Fruit fly (Drosophila melanogaster) whole organism, embryonic: ENCODE data around the gene CG2617.

Experiments
- Atf-2 ChIP-seq: fragments of 200-800 bp; sonication (Bioruptor generic); optimal IDR thresholded peaks from 2 replicates; lab custom pipeline; 2016; ENCODE audit warnings: missing biosample characterization, missing genetic modification characterization
- BEAF-32 ChIP-seq: fragments of 200-800 bp; sonication (Bioruptor generic); optimal IDR thresholded peaks from 3 replicates; lab custom pipeline; 2017; ENCODE audit warnings: missing biosample characterization, missing genetic modification characterization, mild to moderate bottlenecking, moderate library complexity, missing genetic modification reagents
- BtbVII ChIP-seq: fragments of 200-800 bp; sonication (Bioruptor generic); optimal IDR thresholded peaks from 3 replicates; lab custom pipeline; 2017; ENCODE audit warnings: missing biosample characterization, mild to moderate bottlenecking, missing genetic modification characterization
- CG10147 ChIP-seq: fragments of 200-800 bp; sonication (Bioruptor generic); optimal IDR thresholded peaks from 2 replicates; lab custom pipeline; 2019; ENCODE audit warnings: missing biosample characterization, mild to moderate bottlenecking, missing genetic modification characterization, moderate library complexity
- CG10321 ChIP-seq: fragments of 200-800 bp; sonication (Bioruptor generic); IDR thresholded peaks from 2 replicates; pipeline ENCODE4 v1.3.6; 2022; ENCODE audit warnings: missing biosample characterization, missing genetic modification characterization
- CG11093 ChIP-seq: fragments of 200-800 bp; sonication (Bioruptor generic); IDR thresholded peaks from 3 replicates; pipeline ENCODE4 v1.3.6; 2022; ENCODE audit warnings: missing biosample characterization, missing genetic modification characterization
- CG14050 ChIP-seq: fragments of 200-800 bp; sonication (Bioruptor generic); IDR thresholded peaks from 3 replicates; pipeline ENCODE4 v1.3.6; 2022; ENCODE audit warnings: missing biosample characterization, missing genetic modification characterization
- CG15514 ChIP-seq: fragments of 200-800 bp; sonication (Bioruptor generic); optimal IDR thresholded peaks from 3 replicates; lab custom pipeline; 2017; ENCODE audit warnings: missing biosample characterization, missing genetic modification characterization, mild to moderate bottlenecking, moderate library complexity, missing genetic modification reagents
- CG16815 ChIP-seq: fragments of 200-800 bp; sonication (Bioruptor generic); optimal IDR thresholded peaks from 3 replicates; lab custom pipeline; 2017; ENCODE audit warnings: missing biosample characterization, mild to moderate bottlenecking, missing genetic modification characterization
- CG2199 ChIP-seq: fragments of 200-800 bp; sonication (Bioruptor generic); IDR thresholded peaks from 3 replicates; pipeline ENCODE4 v1.3.6; 2022; ENCODE audit warnings: missing biosample characterization, missing genetic modification characterization
- CG30020 ChIP-seq: fragments of 200-800 bp; optimal IDR thresholded peaks from 2 replicates; lab custom pipeline; 2019; ENCODE audit warnings: missing biosample characterization, mild to moderate bottlenecking, missing genetic modification characterization, moderate library complexity
- CG42726 ChIP-seq: fragments of 200-800 bp; sonication (Bioruptor generic); IDR thresholded peaks from 2 replicates; pipeline ENCODE4 v1.3.6; 2022; ENCODE audit warnings: missing biosample characterization, missing genetic modification characterization; ENCODE audit not compliant: partially characterized antibody
- CG4617 ChIP-seq: fragments of 200-800 bp; sonication (Bioruptor generic); optimal IDR thresholded peaks from 3 replicates; lab custom pipeline; 2016; ENCODE audit warnings: missing biosample characterization, missing genetic modification characterization, borderline replicate concordance
- CG5245 ChIP-seq: fragments of 200-800 bp; sonication (Bioruptor generic); optimal IDR thresholded peaks from 3 replicates; lab custom pipeline; 2016; ENCODE audit warnings: missing biosample characterization, missing genetic modification characterization
- CG6272 ChIP-seq: fragments of 200-800 bp; sonication (Bioruptor generic); IDR thresholded peaks from 2 replicates; pipeline ENCODE4 v1.3.6; 2022; ENCODE audit warnings: missing biosample characterization, missing genetic modification characterization
- CG7357 ChIP-seq: fragments of 200-800 bp; sonication (Bioruptor generic); IDR thresholded peaks from 3 replicates; pipeline ENCODE4 v1.3.6; 2022; ENCODE audit warnings: missing biosample characterization, missing genetic modification characterization
- CG8765 ChIP-seq: fragments of 200-800 bp; sonication (Bioruptor generic); IDR thresholded peaks from 2 replicates; pipeline ENCODE4 v1.3.6; 2022; ENCODE audit warnings: missing biosample characterization, missing genetic modification characterization
- CG8924 ChIP-seq: fragments of 200-800 bp; optimal IDR thresholded peaks from 3 replicates; lab custom pipeline; 2019; ENCODE audit warnings: missing biosample characterization, mild to moderate bottlenecking, missing genetic modification characterization, moderate library complexity
- CoRest ChIP-seq: fragments of 200-800 bp; sonication (Bioruptor generic); optimal IDR thresholded peaks from 3 replicates; lab custom pipeline; 2018; ENCODE audit warnings: missing biosample characterization, mild to moderate bottlenecking, missing genetic modification characterization, moderate library complexity
- Dll ChIP-seq: fragments of 200-800 bp; sonication (Bioruptor generic); IDR thresholded peaks from 4 replicates; pipeline ENCODE4 v1.3.6; 2022; ENCODE audit warnings: missing biosample characterization, missing genetic modification characterization; ENCODE audit not compliant: partially characterized antibody
- Doc3 ChIP-seq: fragments of 200-800 bp; sonication (Bioruptor generic); IDR thresholded peaks from 3 replicates; pipeline ENCODE4 v1.3.6; 2022; ENCODE audit warnings: missing biosample characterization, missing genetic modification characterization; ENCODE audit not compliant: partially characterized antibody
- Dp ChIP-seq: fragments of 200-800 bp; sonication (Bioruptor generic); optimal IDR thresholded peaks from 2 replicates; lab custom pipeline; 2018; ENCODE audit warnings: missing biosample characterization, mild to moderate bottlenecking, missing genetic modification characterization, moderate library complexity
- Drgx ChIP-seq: fragments of 200-800 bp; sonication (Bioruptor generic); IDR thresholded peaks from 2 replicates; pipeline ENCODE4 v1.3.6; 2022; ENCODE audit warnings: missing biosample characterization, missing genetic modification characterization
- Lpt ChIP-seq: fragments of >200 bp; optimal IDR thresholded peaks from 2 replicates; lab custom pipeline; 2018; ENCODE audit warnings: missing biosample characterization, missing genetic modification characterization
- MBD-R2 ChIP-seq: fragments of 200-800 bp; sonication (Bioruptor generic); IDR thresholded peaks from 2 replicates; pipeline ENCODE4 v1.3.6; 2022; ENCODE audit warnings: missing biosample characterization, missing genetic modification characterization
- MTF-1 ChIP-seq: fragments of 200-800 bp; sonication (Bioruptor generic); optimal IDR thresholded peaks from 2 replicates; lab custom pipeline; 2018; ENCODE audit warnings: missing biosample characterization, mild to moderate bottlenecking, missing genetic modification characterization, borderline replicate concordance
- Mad ChIP-seq: fragments of 200-800 bp; sonication (Bioruptor generic); optimal IDR thresholded peaks from 2 replicates; lab custom pipeline; 2016; ENCODE audit warnings: missing biosample characterization, missing genetic modification characterization
- NC2β ChIP-seq: fragments of 200-800 bp; sonication (Bioruptor generic); optimal IDR thresholded peaks from 2 replicates; lab custom pipeline; 2016; ENCODE audit warnings: missing biosample characterization, missing genetic modification characterization
- Ptx1 ChIP-seq: fragments of 200-800 bp; sonication (Bioruptor generic); IDR thresholded peaks from 2 replicates; pipeline ENCODE4 v1.3.6; 2022; ENCODE audit warnings: missing biosample characterization, missing genetic modification characterization
- bbx ChIP-seq: fragments of 200-800 bp; sonication (Bioruptor generic); IDR thresholded peaks from 2 replicates; pipeline ENCODE4 v1.3.6; 2022; ENCODE audit warnings: missing biosample characterization, missing genetic modification characterization; ENCODE audit not compliant: partially characterized antibody
- chif ChIP-seq, 2 experiments: fragments of 200-800 bp; sonication (Bioruptor generic); optimal IDR thresholded peaks; 3 replicates each; lab custom pipeline; 2016; ENCODE audit warnings: missing biosample characterization in 2 of 2, missing genetic modification characterization in 2 of 2
- chn ChIP-seq: fragments of 200-800 bp; sonication (Bioruptor generic); optimal IDR thresholded peaks from 2 replicates; lab custom pipeline; 2016; ENCODE audit warnings: missing biosample characterization, missing genetic modification characterization
- dimm ChIP-seq: fragments of 200-800 bp; sonication (Bioruptor generic); IDR thresholded peaks from 2 replicates; pipeline ENCODE4 v1.3.6; 2022; ENCODE audit warnings: missing biosample characterization, missing genetic modification characterization
- esg ChIP-seq: fragments of 200-800 bp; sonication (Bioruptor generic); conservative IDR thresholded peaks from 2 replicates; pipeline ENCODE4 v1.3.6; 2022; ENCODE audit warnings: missing biosample characterization, missing genetic modification characterization
- ewg ChIP-seq: fragments of 200-800 bp; sonication (Bioruptor generic); optimal IDR thresholded peaks from 3 replicates; lab custom pipeline; 2017; ENCODE audit warnings: mild to moderate bottlenecking, missing biosample characterization, missing genetic modification reagents, missing genetic modification characterization
- gce ChIP-seq: fragments of 200-800 bp; sonication (Bioruptor generic); IDR thresholded peaks from 3 replicates; pipeline ENCODE4 v1.3.6; 2022; ENCODE audit warnings: missing biosample characterization, missing genetic modification characterization
- hb ChIP-seq: fragments of 200-800 bp; sonication (Bioruptor generic); IDR thresholded peaks from 3 replicates; pipeline ENCODE4 v1.3.6; 2022; ENCODE audit warnings: missing biosample characterization, missing genetic modification characterization; ENCODE audit not compliant: partially characterized antibody
- insv ChIP-seq, 2 experiments: fragments of 200-800 bp; sonication (Bioruptor generic); optimal IDR thresholded peaks; 3 replicates each; lab custom pipeline; 2016 to 2018; ENCODE audit warnings: missing biosample characterization in 2 of 2, missing genetic modification characterization in 2 of 2
- inv ChIP-seq: fragments of 200-800 bp; sonication (Bioruptor generic); IDR thresholded peaks from 2 replicates; pipeline ENCODE4 v1.3.6; 2022; ENCODE audit warnings: missing biosample characterization, missing genetic modification characterization; ENCODE audit not compliant: partially characterized antibody
- ken ChIP-seq: fragments of 200-800 bp; sonication (Bioruptor generic); IDR thresholded peaks from 3 replicates; pipeline ENCODE4 v1.3.6; 2022; ENCODE audit warnings: missing biosample characterization, missing genetic modification characterization
- mam ChIP-seq: fragments of 200-800 bp; sonication (Bioruptor generic); optimal IDR thresholded peaks from 3 replicates; lab custom pipeline; 2016; ENCODE audit warnings: missing biosample characterization, missing genetic modification characterization
- odd ChIP-seq: fragments of 200-800 bp; sonication (Bioruptor generic); optimal IDR thresholded peaks from 2 replicates; lab custom pipeline; 2017; ENCODE audit warnings: missing biosample characterization, mild to moderate bottlenecking, missing genetic modification characterization
- row ChIP-seq: fragments of 200-800 bp; sonication (Bioruptor generic); IDR thresholded peaks from 3 replicates; pipeline ENCODE4 v1.3.6; 2022; ENCODE audit warnings: missing biosample characterization, missing genetic modification characterization
- sd ChIP-seq: fragments of 200-800 bp; sonication (Bioruptor generic); optimal IDR thresholded peaks from 3 replicates; lab custom pipeline; 2018; ENCODE audit warnings: missing biosample characterization, mild to moderate bottlenecking, missing genetic modification characterization, moderate library complexity
- sim ChIP-seq: fragments of 200-800 bp; sonication (Bioruptor generic); IDR thresholded peaks from 2 replicates; pipeline ENCODE4 v1.3.6; 2022; ENCODE audit warnings: missing biosample characterization, missing genetic modification characterization
- stwl ChIP-seq: fragments of 200-800 bp; sonication (Bioruptor generic); optimal IDR thresholded peaks from 3 replicates; lab custom pipeline; 2018; ENCODE audit warnings: missing biosample characterization, mild to moderate bottlenecking, missing genetic modification characterization, moderate library complexity
- tgo ChIP-seq: fragments of 200-800 bp; sonication (Bioruptor generic); IDR thresholded peaks from 3 replicates; pipeline ENCODE4 v1.3.6; 2022; ENCODE audit warnings: missing biosample characterization, missing genetic modification characterization
- toy ChIP-seq: fragments of 200-800 bp; sonication (Bioruptor generic); IDR thresholded peaks from 2 replicates; pipeline ENCODE4 v1.3.6; 2022; ENCODE audit warnings: missing biosample characterization, missing genetic modification characterization
- unc-4 ChIP-seq: fragments of 200-800 bp; sonication (Bioruptor generic); IDR thresholded peaks from 2 replicates; pipeline ENCODE4 v1.3.6; 2022; ENCODE audit warnings: missing biosample characterization, missing genetic modification characterization; ENCODE audit not compliant: partially characterized antibody
- zfh1 ChIP-seq: fragments of 200-800 bp; sonication (Bioruptor generic); IDR thresholded peaks from 3 replicates; pipeline ENCODE4 v1.3.6; 2022; ENCODE audit warnings: missing biosample characterization, missing genetic modification characterization

The CG2617 gene

DNA sequence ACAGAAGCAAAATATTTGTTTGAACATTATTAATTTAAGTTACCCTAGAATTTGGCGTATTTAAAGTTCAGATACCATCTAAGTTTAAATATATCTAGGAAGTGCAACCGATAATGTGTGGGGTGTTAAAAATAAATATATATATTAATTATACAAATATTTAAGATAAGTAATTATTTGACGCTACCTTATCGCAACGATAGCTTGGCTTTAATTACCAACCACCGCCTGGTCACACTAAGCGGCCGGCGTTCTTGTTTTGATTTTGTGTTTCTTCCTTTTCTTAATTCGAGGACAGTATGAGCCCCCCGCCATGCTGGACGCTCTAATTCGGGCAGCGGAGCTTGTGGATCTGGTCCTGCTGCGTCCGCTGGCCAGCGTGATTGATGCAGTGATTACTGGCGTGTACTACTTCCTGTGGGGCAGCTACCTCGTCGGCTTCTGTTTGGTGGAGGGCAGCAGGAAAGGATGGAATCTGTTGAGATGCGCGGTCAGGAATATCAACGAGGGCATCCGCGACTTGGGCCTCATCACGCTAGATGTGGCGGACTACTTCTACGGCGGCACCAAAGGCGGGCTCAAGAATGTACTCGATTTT lies at the start of gene CG2617:
Gene CG2617 (plus strand): TSS at position 233 of the 598 bp plus-strand sequence.
- no peak for TF ChIP-seq CG15514 (GFP tag; lab: Kevin White, UChicago)
- TF ChIP-seq MBD-R2 (GFP tag; lab: Robert Waterston, UW): peak; percentile 52
- no peak for TF ChIP-seq hb (GFP tag; lab: Robert Waterston, UW)
- peak; percentile 44 for TF ChIP-seq Dp (GFP tag; lab: Kevin White, UChicago)
- no peak for TF ChIP-seq CG8765
- TF ChIP-seq CG10321 (GFP tag; lab: Robert Waterston, UW): no peak
- no peak for TF ChIP-seq row
- no peak for TF ChIP-seq CG42726 (GFP tag; lab: Robert Waterston, UW)
- no peak for TF ChIP-seq CG5245 (GFP tag; lab: Kevin White, UChicago)
- TF ChIP-seq CG14050 (GFP tag; lab: Robert Waterston, UW): no peak
- no peak for TF ChIP-seq sd
- TF ChIP-seq NC2β: no peak
- no peak for TF ChIP-seq CG2199
- 0 out of 2 replicates have a peak, but pooled peaks have one; percentile 2 for TF ChIP-seq esg (GFP tag; lab: Robert Waterston, UW)
- no peak for TF ChIP-seq Drgx (GFP tag; lab: Robert Waterston, UW)
- no peak for TF ChIP-seq CG6272
- TF ChIP-seq unc-4 (GFP tag; lab: Robert Waterston, UW): peak; percentile 44
- TF ChIP-seq CG30020 (tag; lab: Kevin White, UChicago): peak; percentile 66
- TF ChIP-seq CG10147 (GFP tag; lab: Kevin White, UChicago): no peak
- TF ChIP-seq inv: no peak
- peak; percentile 54 for TF ChIP-seq BEAF-32 (GFP tag; lab: Kevin White, UChicago)
- TF ChIP-seq tgo: 0 out of 3 replicates have a peak, but pooled peaks have one; percentile 8
- TF ChIP-seq insv (GFP tag; optimal IDR thresholded peaks at IDR 0.05; lab: Kevin White, UChicago): no peak
- TF ChIP-seq BtbVII (GFP tag; lab: Kevin White, UChicago): no peak
- no peak for TF ChIP-seq zfh1 (GFP tag; lab: Robert Waterston, UW)
- peak; percentile 21; the same call in 1 of the 2 replicates for TF ChIP-seq bbx (GFP tag; lab: Robert Waterston, UW)
- TF ChIP-seq sim (GFP tag; lab: Robert Waterston, UW): no peak
- 0 out of 3 replicates have a peak, but pooled peaks have one; percentile 10 for TF ChIP-seq Doc3
- no peak for TF ChIP-seq CG8924
- TF ChIP-seq Ptx1 (GFP tag; lab: Robert Waterston, UW): 0 out of 2 replicates have a peak, but pooled peaks have one; percentile 2
- TF ChIP-seq Dll (GFP tag; lab: Robert Waterston, UW): peak; percentile 61; the same call in 2 of the 4 replicates
- TF ChIP-seq chn: no peak
- no peak for TF ChIP-seq mam (GFP tag; lab: Kevin White, UChicago)
- TF ChIP-seq toy: no peak
- no peak for TF ChIP-seq MTF-1
- TF ChIP-seq Atf-2 (GFP tag; lab: Kevin White, UChicago): no peak
- peak; percentile 33 for TF ChIP-seq CoRest (tag; lab: Kevin White, UChicago)
- TF ChIP-seq dimm: no peak
- no peak for TF ChIP-seq odd (GFP tag; lab: Kevin White, UChicago)
- TF ChIP-seq Lpt (GFP tag; lab: Kevin White, UChicago): no peak
- no peak for TF ChIP-seq ken (GFP tag; lab: Robert Waterston, UW)
- TF ChIP-seq ewg (GFP tag; lab: Kevin White, UChicago): no peak
- no peak for TF ChIP-seq CG7357 (GFP tag; lab: Robert Waterston, UW)
- TF ChIP-seq chif (GFP tag; optimal IDR thresholded peaks at IDR 0.05; lab: Kevin White, UChicago): no peak
- peak; percentile 16 for TF ChIP-seq stwl (tag; lab: Kevin White, UChicago)
- no peak for TF ChIP-seq CG16815 (GFP tag; lab: Kevin White, UChicago)
- TF ChIP-seq CG11093 (GFP tag; lab: Robert Waterston, UW): no peak
- no peak for TF ChIP-seq CG4617 (GFP tag; lab: Kevin White, UChicago)
- no peak for TF ChIP-seq Mad
- no peak for TF ChIP-seq gce (GFP tag; lab: Robert Waterston, UW)
